Worm (Caenorhabditis elegans): ENCODE results near the gene F58B4.3.

F58B4.3 gene

DNA sequence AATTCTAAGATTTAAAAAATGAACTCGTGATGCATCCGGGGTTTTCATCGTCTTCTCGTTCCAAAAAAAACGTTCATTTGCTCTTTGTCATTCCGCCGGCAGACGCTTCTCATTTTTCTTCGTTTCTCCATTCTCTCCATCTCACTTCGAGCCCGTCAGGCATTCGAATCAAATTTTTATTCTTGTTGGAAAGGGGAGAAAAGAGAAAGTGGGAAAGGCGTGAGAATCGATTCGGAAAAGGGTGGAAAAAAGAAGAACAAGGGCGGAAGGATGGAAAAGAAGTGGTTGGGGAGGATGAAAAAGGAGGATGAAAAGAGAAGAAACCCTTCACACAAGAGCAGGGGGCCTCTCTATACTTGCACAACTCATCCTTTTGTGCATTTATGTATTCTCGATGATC, 24.8 kb upstream of the F58B4.3 start:
- peak; percentile 68 for TF ChIP-seq ces-1 (GFP tag; optimal IDR thresholded peaks at IDR 0.05)
- TF ChIP-seq unc-120 (tag; optimal IDR thresholded peaks at IDR 0.05; ENCODE audit: poor library complexity, severe bottlenecking): peak; percentile 6
- TF ChIP-seq lin-13 (tag; optimal IDR thresholded peaks at IDR 0.05): no peak
- TF ChIP-seq bed-3 (GFP tag; optimal IDR thresholded peaks at IDR 0.05): no peak

ce11 chrV:10909071-10909470, 20.5 kb upstream of the F58B4.3 start, which contains the start of gene zzz-1:
Gene zzz-1, minus strand, starts transcription at chrV:10909171.
- TF ChIP-seq nhr-76 (tag; optimal IDR thresholded peaks at IDR 0.05) (no peak), bed-3 (GFP tag; optimal IDR thresholded peaks at IDR 0.05) (no peak), nhr-237 (tag; optimal IDR thresholded peaks at IDR 0.05) (no peak), M03D4.4 (tag; optimal IDR thresholded peaks at IDR 0.05) (no peak), ztf-11 (tag; optimal IDR thresholded peaks at IDR 0.05) (no peak), unc-120 (tag; optimal IDR thresholded peaks at IDR 0.05; ENCODE audit: poor library complexity, severe bottlenecking) (no peak), nhr-2 (tag; optimal IDR thresholded peaks at IDR 0.05) (no peak), lin-32 (GFP tag; optimal IDR thresholded peaks at IDR 0.05) (no peak), mls-2 (tag; optimal IDR thresholded peaks at IDR 0.05) (no peak), nhr-12 (tag; optimal IDR thresholded peaks at IDR 0.05) (no peak), tbx-8 (GFP tag; optimal IDR thresholded peaks at IDR 0.05) (no peak), snpc-4 (tag; optimal IDR thresholded peaks at IDR 0.05) (no peak), unc-39 (tag; optimal IDR thresholded peaks at IDR 0.05) (no peak), zip-8 (tag; optimal IDR thresholded peaks at IDR 0.05) (no peak), lsy-2 (tag; optimal IDR thresholded peaks at IDR 0.05) (no peak)

ce11 chrV:10909959-10910358, 19.7 kb upstream of the F58B4.3 start:
- no peak for TF ChIP-seq mep-1 (tag; optimal IDR thresholded peaks at IDR 0.05)
- TF ChIP-seq ceh-39 (tag; optimal IDR thresholded peaks at IDR 0.05): no peak
- no peak for TF ChIP-seq lin-32 (GFP tag; optimal IDR thresholded peaks at IDR 0.05)
- no peak for TF ChIP-seq pha-4 (tag; optimal IDR thresholded peaks at IDR 0.05)
- TF ChIP-seq unc-39 (tag; optimal IDR thresholded peaks at IDR 0.05): no peak
- TF ChIP-seq hlh-1 (tag; optimal IDR thresholded peaks at IDR 0.05): no peak
- no peak for TF ChIP-seq sptf-1 (tag; optimal IDR thresholded peaks at IDR 0.05)
- TF ChIP-seq lsy-2 (tag; optimal IDR thresholded peaks at IDR 0.05): no peak
- no peak for TF ChIP-seq ham-2 (GFP tag; optimal IDR thresholded peaks at IDR 0.05)
- no peak for TF ChIP-seq mls-2 (tag; optimal IDR thresholded peaks at IDR 0.05)
- TF ChIP-seq ceh-43 (GFP tag; optimal IDR thresholded peaks at IDR 0.05): no peak
- TF ChIP-seq lin-13 (tag; optimal IDR thresholded peaks at IDR 0.05): no peak
- no peak for TF ChIP-seq drap-1 (GFP tag; optimal IDR thresholded peaks at IDR 0.05)
- no peak for TF ChIP-seq nhr-28 (tag; optimal IDR thresholded peaks at IDR 0.05)
- no peak for TF ChIP-seq bed-3 (GFP tag; optimal IDR thresholded peaks at IDR 0.05)
- TF ChIP-seq flh-1 (GFP tag; optimal IDR thresholded peaks at IDR 0.05): no peak
- TF ChIP-seq ceh-83 (GFP tag; optimal IDR thresholded peaks at IDR 0.05): no peak

DNA sequence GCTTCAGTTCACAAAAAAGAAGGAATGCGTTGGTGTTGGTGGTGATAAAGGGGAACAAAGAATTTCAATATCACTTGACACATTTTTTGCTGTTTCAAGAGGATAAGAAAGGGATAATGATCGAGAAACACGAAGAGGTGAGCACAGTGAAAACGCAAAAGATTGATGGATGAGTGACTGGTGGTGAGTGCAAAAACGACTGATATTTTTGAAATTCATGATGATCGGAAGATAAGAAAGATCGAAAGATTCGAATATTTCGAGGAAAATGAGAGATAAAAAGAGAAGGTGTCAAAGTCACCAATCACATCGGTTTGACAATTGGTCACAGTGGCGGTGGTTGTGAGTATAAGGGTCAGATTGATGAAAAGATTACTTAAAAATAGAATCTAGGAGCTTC, 13.7 kb upstream of the F58B4.3 start:
- no peak for TF ChIP-seq nhr-237 (tag; optimal IDR thresholded peaks at IDR 0.05)
- TF ChIP-seq unc-62 (GFP tag; optimal IDR thresholded peaks at IDR 0.05): peak; percentile 81

DNA sequence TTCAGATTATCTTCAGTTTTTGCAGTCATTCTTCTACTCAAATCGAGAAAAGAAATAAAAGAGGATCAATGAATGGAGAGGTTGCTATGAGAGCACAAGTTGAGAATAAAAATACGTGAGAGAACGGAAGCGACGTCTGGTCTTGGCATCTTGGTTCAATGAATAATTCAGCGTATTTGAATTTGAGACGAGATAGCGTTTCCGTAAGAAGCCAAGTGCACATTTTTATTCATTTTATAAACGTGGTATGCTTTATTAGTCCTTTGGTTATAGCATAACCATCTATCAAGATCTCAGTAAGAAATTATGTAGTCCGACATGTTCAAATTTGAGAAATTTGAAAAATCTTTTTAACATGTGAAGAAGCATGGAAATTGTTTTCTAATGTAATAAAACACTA, 11.2 kb upstream of the F58B4.3 start, which contains the start of gene F58B4.2:
TSS of gene F58B4.2 (minus strand) at position 101 of the 400 bp plus-strand sequence.
- TF ChIP-seq lsy-2 (tag; optimal IDR thresholded peaks at IDR 0.05): no peak
- TF ChIP-seq drap-1 (GFP tag; optimal IDR thresholded peaks at IDR 0.05): no peak
- TF ChIP-seq zip-8 (tag; optimal IDR thresholded peaks at IDR 0.05): no peak
- no peak for TF ChIP-seq nhr-76 (tag; optimal IDR thresholded peaks at IDR 0.05)
- no peak for TF ChIP-seq elt-3 (tag; optimal IDR thresholded peaks at IDR 0.05)
- no peak for TF ChIP-seq mab-5 (tag; optimal IDR thresholded peaks at IDR 0.05)
- TF ChIP-seq M03D4.4 (tag; optimal IDR thresholded peaks at IDR 0.05): no peak
- no peak for TF ChIP-seq ham-2 (GFP tag; optimal IDR thresholded peaks at IDR 0.05)
- TF ChIP-seq bed-3 (GFP tag; optimal IDR thresholded peaks at IDR 0.05): no peak
- no peak for TF ChIP-seq nhr-12 (tag; optimal IDR thresholded peaks at IDR 0.05)
- TF ChIP-seq ztf-11 (tag; optimal IDR thresholded peaks at IDR 0.05): no peak

- TF ChIP-seq ces-1 (GFP tag; optimal IDR thresholded peaks at IDR 0.05) (no peak), mls-2 (tag; optimal IDR thresholded peaks at IDR 0.05) (no peak)
Measured at ce11 chrV:10921747-10922146, 7.9 kb upstream of the F58B4.3 start, which contains the start of gene nas-31. Gene nas-31, minus strand, starts transcription at chrV:10921847.
